Fruit fly (Drosophila melanogaster) S2 (cell line): Measurements from ENCODE around the gene Mec2.

Source experiments
- CG8478 ChIP-seq: fragments of >200 bp; optimal IDR thresholded peaks from 2 replicates; lab custom pipeline; 2018
- CTCF ChIP-seq, 2 experiments: fragments of >200 bp; optimal IDR thresholded peaks; 2 replicates each; lab custom pipeline; 2018

- TF ChIP-seq CTCF (optimal IDR thresholded peaks at IDR 0.05; lab: Kevin White, UChicago) (no peak), CG8478 (lab: Kevin White, UChicago) (no peak)
These were observed 15.9 kb upstream of the Mec2 start for dm6 chrX:19171926-19172325.
